In genomic region chrX:14740019-14740418, ce11 we compare ENCODE assay signal across 3 worm cellular contexts.
TF ChIP-seq lines count a peak whose summit lies in the region.

Gene C05G5.1 (minus strand): TSS chrX:14740119.

TF ChIP-seq in whole organism, L1 larva, 84 proteins besides CTCF, POLR2A, EP300 and RAD21:
- TF ChIP-seq unc-130 (tag; optimal IDR thresholded peaks at IDR 0.05; lab: Kevin White, UChicago), result no peak
- peak; percentile 47 for TF ChIP-seq lin-14 (GFP tag; optimal IDR thresholded peaks at IDR 0.05; lab: Kevin White, UChicago)

TF ChIP-seq in whole organism, L2 larva, 48 proteins besides CTCF, POLR2A, EP300 and RAD21:
- no peak for TF ChIP-seq unc-55 (GFP tag; optimal IDR thresholded peaks at IDR 0.05; lab: Kevin White, UChicago)
- TF ChIP-seq lin-11 (tag; optimal IDR thresholded peaks at IDR 0.05; lab: Kevin White, UChicago), result no peak
- peak in 1 of 2 experiments; percentile 31 for TF ChIP-seq mdl-1 (tag; optimal IDR thresholded peaks at IDR 0.05; lab: Kevin White, UChicago)
- peak; percentile 18 for TF ChIP-seq crh-2 (tag; optimal IDR thresholded peaks at IDR 0.05; lab: Kevin White, UChicago)
- TF ChIP-seq elt-1 (tag; optimal IDR thresholded peaks at IDR 0.05; lab: Kevin White, UChicago), result no peak
- TF ChIP-seq nhr-129 (tag; optimal IDR thresholded peaks at IDR 0.05; lab: Kevin White, UChicago), result peak; percentile 9
- TF ChIP-seq ceh-16 (tag; optimal IDR thresholded peaks at IDR 0.05; lab: Kevin White, UChicago), result no peak

TF ChIP-seq in whole organism, L4 larva, 104 proteins besides CTCF, POLR2A, EP300 and RAD21:
- TF ChIP-seq nhr-28 (tag; optimal IDR thresholded peaks at IDR 0.05; lab: Kevin White, UChicago), result peak; percentile 44
- TF ChIP-seq ztf-11 (tag; optimal IDR thresholded peaks at IDR 0.05; lab: Kevin White, UChicago), result no peak
- TF ChIP-seq nhr-102 (tag; optimal IDR thresholded peaks at IDR 0.05; lab: Kevin White, UChicago), result no peak
- TF ChIP-seq hlh-30 (tag; optimal IDR thresholded peaks at IDR 0.05; lab: Kevin White, UChicago; ENCODE audit: insufficient read depth), result peak; percentile 9
- peak in 1 of 2 experiments; percentile 47 for TF ChIP-seq mdl-1 (tag; optimal IDR thresholded peaks at IDR 0.05; lab: Kevin White, UChicago)
- no peak for TF ChIP-seq lsy-2 (tag; optimal IDR thresholded peaks at IDR 0.05; lab: Kevin White, UChicago)

Comparison
In these comparisons a context has a peak if more than half of its experiments do, and no peak if none do; other contexts are left out.
1. Of the 29 proteins assayed by ChIP-seq in both whole organism, L4 larva and whole organism, L1 larva: peak only in whole organism, L4 larva: nhr-28; only in whole organism, L1 larva: none; in both: none; in neither: 27; mixed calls (peak in some experiments, not most) for 1.